Worm (Caenorhabditis elegans) whole organism, L1 larva: ENCODE measurements around the gene aqp-7.

Experiments used
- C16A3.4 ChIP-seq: fragments of 150-350 bp; optimal IDR thresholded peaks from 2 replicates; lab custom pipeline; 2014; ENCODE audit warnings: missing biosample characterization, missing genetic modification characterization
- F16B12.6 ChIP-seq: fragments of 150-350 bp; optimal IDR thresholded peaks from 2 replicates; lab custom pipeline; 2014; ENCODE audit warnings: missing biosample characterization, missing genetic modification characterization
- alr-1 ChIP-seq: fragments of 200-800 bp; sonication (Bioruptor generic); optimal IDR thresholded peaks from 2 replicates; lab custom pipeline; 2018; ENCODE audit warnings: borderline replicate concordance, mild to moderate bottlenecking, missing genetic modification characterization, missing compliant biosample characterization
- aly-2 ChIP-seq: fragments of 150-350 bp; optimal IDR thresholded peaks from 2 replicates; lab custom pipeline; 2014; ENCODE audit warnings: missing biosample characterization, missing genetic modification characterization
- ceh-8 ChIP-seq: fragments of 200-800 bp; sonication (Bioruptor generic); optimal IDR thresholded peaks from 2 replicates; lab custom pipeline; 2018; ENCODE audit warnings: mild to moderate bottlenecking, missing genetic modification characterization, moderate library complexity, missing compliant biosample characterization
- dpl-1 ChIP-seq, 3 experiments: fragments of 150-350 bp in 2 of 3; sonication (generic microtip) in 1 of 3; optimal IDR thresholded peaks; 2 replicates each; lab custom pipeline; 2014 to 2017; ENCODE audit warnings: missing biosample characterization in 3 of 3, missing genetic modification characterization in 3 of 3, missing genetic modification reagents in 3 of 3
- dsc-1 ChIP-seq: sonication (generic microtip); optimal IDR thresholded peaks from 2 replicates; lab custom pipeline; 2016; ENCODE audit warnings: mild to moderate bottlenecking, missing genetic modification characterization, missing compliant biosample characterization
- efl-1 ChIP-seq, 4 experiments: fragments of 150-350 bp; optimal IDR thresholded peaks in 3 of 4; peaks in 1 of 4; 1 replicate in 1 of 4; 2 replicates in 3 of 4; lab custom pipeline; 2014; ENCODE audit warnings: missing biosample characterization in 2 of 4, missing genetic modification characterization in 2 of 4, missing genetic modification reagents in 2 of 4
- efl-3 ChIP-seq: fragments of 200-800 bp; sonication (Bioruptor generic); optimal IDR thresholded peaks from 2 replicates; lab custom pipeline; 2018; ENCODE audit warnings: mild to moderate bottlenecking, missing genetic modification characterization, missing compliant biosample characterization
- egl-13 ChIP-seq: sonication (generic microtip); optimal IDR thresholded peaks from 2 replicates; lab custom pipeline; 2016; ENCODE audit warnings: missing genotype, missing genetic modification reagents, missing genetic modification characterization, missing compliant biosample characterization
- egl-27 ChIP-seq, 2 experiments: fragments of 150-350 bp in 1 of 2; sonication (generic microtip); optimal IDR thresholded peaks; 3 replicates each; lab custom pipeline; 2017 to 2018; ENCODE audit warnings: missing biosample characterization in 2 of 2, missing genetic modification characterization in 2 of 2, missing genetic modification reagents in 2 of 2
- elt-2 ChIP-seq: sonication (generic microtip); optimal IDR thresholded peaks from 2 replicates; lab custom pipeline; 2016; ENCODE audit warnings: missing genetic modification characterization, mild to moderate bottlenecking, inconsistent platforms, missing compliant biosample characterization, missing genetic modification reagents
- elt-3 ChIP-seq, 6 experiments: fragments of 150-350 bp in 1 of 6; sonication (generic microtip); optimal IDR thresholded peaks; 2 replicates each; lab custom pipeline; 2017 to 2018; ENCODE audit warnings: missing biosample characterization in 6 of 6, missing genetic modification characterization in 6 of 6, inconsistent platforms in 1 of 6
- ets-5 ChIP-seq: fragments of 200-800 bp; sonication (Bioruptor generic); IDR thresholded peaks from 2 replicates; pipeline ENCODE4 v1.3.6; 2022; ENCODE audit warnings: missing genetic modification characterization, missing compliant biosample characterization
- hlh-17 ChIP-seq: fragments of 200-800 bp; sonication (Bioruptor generic); optimal IDR thresholded peaks from 2 replicates; lab custom pipeline; 2018; ENCODE audit warnings: missing genetic modification characterization, mild to moderate bottlenecking, missing compliant biosample characterization, moderate library complexity, borderline replicate concordance
- isw-1 ChIP-seq: fragments of 200-800 bp; sonication (Bioruptor generic); IDR thresholded peaks from 2 replicates; pipeline ENCODE4 v1.3.6; 2022; ENCODE audit warnings: missing genetic modification characterization, missing compliant biosample characterization
- lin-13 ChIP-seq: fragments of 150-350 bp; optimal IDR thresholded peaks from 2 replicates; lab custom pipeline; 2014; ENCODE audit warnings: missing biosample characterization, missing genetic modification reagents, missing genetic modification characterization
- lin-14 ChIP-seq: fragments of 200-800 bp; sonication (Bioruptor generic); optimal IDR thresholded peaks from 2 replicates; lab custom pipeline; 2018; ENCODE audit warnings: mild to moderate bottlenecking, missing genetic modification characterization, moderate library complexity, missing compliant biosample characterization
- lin-15B ChIP-seq: fragments of 150-350 bp; sonication (generic microtip); optimal IDR thresholded peaks from 3 replicates; lab custom pipeline; 2014; ENCODE audit warnings: missing biosample characterization, missing genetic modification characterization
- lin-35 ChIP-seq, 2 experiments: fragments of 150-350 bp; optimal IDR thresholded peaks; 2 replicates each; lab custom pipeline; 2014; ENCODE audit warnings: missing biosample characterization in 2 of 2, missing genetic modification characterization in 2 of 2, missing genetic modification reagents in 2 of 2
- lir-3 ChIP-seq: sonication (generic microtip); optimal IDR thresholded peaks from 2 replicates; lab custom pipeline; 2016; ENCODE audit warnings: mild to moderate bottlenecking, missing genetic modification characterization, moderate library complexity, missing compliant biosample characterization; ENCODE audit not compliant: poor library complexity
- mdl-1 ChIP-seq, 2 experiments: fragments of 150-350 bp; optimal IDR thresholded peaks; 2 replicates each; lab custom pipeline; 2014 to 2017; ENCODE audit warnings: missing biosample characterization in 2 of 2, missing genetic modification characterization in 2 of 2, inconsistent platforms in 1 of 2
- mef-2 ChIP-seq: fragments of 150-350 bp; optimal IDR thresholded peaks from 2 replicates; lab custom pipeline; 2014; ENCODE audit warnings: missing biosample characterization, missing genetic modification characterization
- mep-1 ChIP-seq: fragments of 150-350 bp; optimal IDR thresholded peaks from 2 replicates; lab custom pipeline; 2014; ENCODE audit warnings: missing biosample characterization, missing genetic modification characterization
- nhr-12 ChIP-seq: sonication (generic microtip); optimal IDR thresholded peaks from 2 replicates; lab custom pipeline; 2017; ENCODE audit warnings: missing biosample characterization, missing genetic modification characterization
- nhr-19 ChIP-seq: fragments of 200-800 bp; sonication (Bioruptor generic); conservative IDR thresholded peaks from 2 replicates; pipeline ENCODE4 v1.3.6; 2022; ENCODE audit warnings: missing genetic modification characterization, missing compliant biosample characterization
- nhr-20 ChIP-seq: sonication (generic microtip); optimal IDR thresholded peaks from 2 replicates; lab custom pipeline; 2016; ENCODE audit warnings: mild to moderate bottlenecking, missing genetic modification characterization, missing compliant biosample characterization
- nhr-47 ChIP-seq: sonication (generic microtip); optimal IDR thresholded peaks from 2 replicates; lab custom pipeline; 2016; ENCODE audit warnings: mild to moderate bottlenecking, missing genetic modification characterization, moderate library complexity, missing compliant biosample characterization
- nhr-71 ChIP-seq: sonication (generic microtip); optimal IDR thresholded peaks from 2 replicates; lab custom pipeline; 2016; ENCODE audit warnings: mild to moderate bottlenecking, missing genetic modification characterization, moderate library complexity, missing compliant biosample characterization
- nhr-76 ChIP-seq: sonication (generic microtip); optimal IDR thresholded peaks from 2 replicates; lab custom pipeline; 2017; ENCODE audit warnings: missing biosample characterization, missing genetic modification characterization
- nhr-77 ChIP-seq: fragments of 150-350 bp; optimal IDR thresholded peaks from 2 replicates; lab custom pipeline; 2014; ENCODE audit warnings: missing biosample characterization, missing genetic modification characterization
- nhr-85 ChIP-seq: sonication (generic microtip); peaks from one replicate; lab custom pipeline; 2016; ENCODE audit warnings: missing genetic modification characterization, inconsistent platforms, missing compliant biosample characterization
- pqm-1 ChIP-seq: sonication (generic microtip); optimal IDR thresholded peaks from 3 replicates; lab custom pipeline; 2017; ENCODE audit warnings: missing biosample characterization, missing genetic modification characterization
- rnt-1 ChIP-seq: sonication (generic microtip); optimal IDR thresholded peaks from 2 replicates; lab custom pipeline; 2016; ENCODE audit warnings: mild to moderate bottlenecking, missing genetic modification characterization, moderate library complexity, missing compliant biosample characterization
- skn-1 ChIP-seq: fragments of 150-350 bp; optimal IDR thresholded peaks from 2 replicates; lab custom pipeline; 2014; ENCODE audit warnings: missing biosample characterization, missing genetic modification characterization
- snu-23 ChIP-seq: sonication (generic microtip); optimal IDR thresholded peaks from 2 replicates; lab custom pipeline; 2016; ENCODE audit warnings: missing genetic modification characterization, missing compliant biosample characterization
- sox-4 ChIP-seq: sonication (generic microtip); optimal IDR thresholded peaks from 2 replicates; lab custom pipeline; 2016; ENCODE audit warnings: missing genetic modification characterization, missing compliant biosample characterization
- swsn-7 ChIP-seq: sonication (generic microtip); optimal IDR thresholded peaks from 2 replicates; lab custom pipeline; 2016; ENCODE audit warnings: missing genetic modification characterization, missing compliant biosample characterization
- tlp-1 ChIP-seq: fragments of 150-350 bp; optimal IDR thresholded peaks from 2 replicates; lab custom pipeline; 2014; ENCODE audit warnings: missing biosample characterization, missing genetic modification characterization
- unc-30 ChIP-seq: sonication (generic microtip); optimal IDR thresholded peaks from 2 replicates; lab custom pipeline; 2017; ENCODE audit warnings: missing biosample characterization, missing genetic modification characterization
- unc-86 ChIP-seq: sonication (generic microtip); optimal IDR thresholded peaks from 2 replicates; lab custom pipeline; 2016; ENCODE audit warnings: missing genetic modification characterization, missing compliant biosample characterization
- vab-15 ChIP-seq: sonication (generic microtip); optimal IDR thresholded peaks from 2 replicates; lab custom pipeline; 2017; ENCODE audit warnings: missing genotype, mild to moderate bottlenecking, missing genetic modification characterization, missing compliant biosample characterization
- xbp-1 ChIP-seq: sonication (generic microtip); optimal IDR thresholded peaks from 2 replicates; lab custom pipeline; 2016; ENCODE audit warnings: missing genetic modification characterization, missing compliant biosample characterization
- zag-1 ChIP-seq: fragments of 150-350 bp; optimal IDR thresholded peaks from 2 replicates; lab custom pipeline; 2014; ENCODE audit warnings: missing biosample characterization, missing genetic modification characterization
- zip-4 ChIP-seq: fragments of 200-800 bp; sonication (Bioruptor generic); optimal IDR thresholded peaks from 2 replicates; lab custom pipeline; 2018; ENCODE audit warnings: mild to moderate bottlenecking, missing genetic modification characterization, moderate library complexity, missing compliant biosample characterization
- ztf-11 ChIP-seq, 2 experiments: sonication (generic microtip); optimal IDR thresholded peaks; 2 replicates each; lab custom pipeline; 2016 to 2017; ENCODE audit warnings: missing genetic modification characterization in 2 of 2, missing biosample characterization in 1 of 2, missing compliant biosample characterization in 1 of 2

The aqp-7 gene

DNA sequence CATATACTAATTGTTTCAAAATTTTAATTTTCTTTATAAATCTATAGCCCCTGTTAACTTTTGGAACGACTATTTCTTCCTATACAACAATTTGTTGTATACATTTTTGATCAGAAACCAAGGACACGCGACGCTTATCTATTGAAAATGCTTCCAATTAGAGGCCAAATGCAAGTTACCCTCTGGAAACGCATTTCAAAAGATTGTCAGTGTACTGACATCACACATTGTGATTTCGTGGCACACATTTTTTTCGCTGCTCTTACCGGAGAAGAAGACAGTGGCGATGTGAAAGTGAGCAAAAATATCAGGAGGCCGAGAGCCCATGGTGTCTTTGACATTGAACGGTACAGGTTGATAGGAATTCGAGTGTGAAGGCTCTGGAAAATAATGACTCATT lies 20.6 kb downstream of the aqp-7 start, which contains the start of gene cnnm-3:
Gene cnnm-3 (minus strand): TSS at position 382 of the 400 bp plus-strand sequence.
- TF ChIP-seq lin-13 (no peak), nhr-77 (tag; lab: Kevin White, UChicago) (no peak)

ce11 chrX:3047224-3047623 lies 22.4 kb downstream of the aqp-7 start:
- TF ChIP-seq elt-2, result no peak
- TF ChIP-seq skn-1 (tag; lab: Kevin White, UChicago), result no peak
- TF ChIP-seq nhr-85 (tag; lab: Kevin White, UChicago), result peak; percentile 31
- TF ChIP-seq zag-1 (tag; lab: Kevin White, UChicago), result no peak
- no peak for TF ChIP-seq tlp-1 (tag; lab: Kevin White, UChicago)
- TF ChIP-seq zip-4 (GFP tag; lab: Kevin White, UChicago), result no peak

DNA sequence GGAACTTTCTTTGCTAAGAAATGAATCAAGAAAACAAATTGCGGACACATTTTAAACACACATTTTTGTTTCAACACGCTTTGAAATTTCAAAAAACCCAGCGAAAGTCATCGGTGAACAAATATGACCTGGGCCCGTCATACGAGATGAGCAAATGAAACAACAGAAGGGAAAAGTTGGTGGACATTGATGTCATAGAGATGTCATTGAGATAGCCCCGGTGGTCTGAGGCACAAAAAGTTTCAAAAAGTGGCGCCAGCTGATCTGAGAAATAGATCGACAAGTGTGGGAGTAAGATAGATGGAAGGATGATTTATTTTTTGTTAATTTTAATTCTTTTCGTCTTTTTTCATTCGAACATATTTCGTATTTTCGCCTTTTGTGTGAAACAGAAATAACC lies 23.8 kb downstream of the aqp-7 start:
- peak; percentile 20 for TF ChIP-seq lin-14 (GFP tag; lab: Kevin White, UChicago)
- TF ChIP-seq rnt-1, result peak; percentile 68
- no peak for TF ChIP-seq elt-3 (tag; optimal IDR thresholded peaks at IDR 0.05; lab: Kevin White, UChicago)
- TF ChIP-seq efl-1 (optimal IDR thresholded peaks at IDR 0.05; lab: Kevin White, UChicago), result no peak
- TF ChIP-seq efl-1 (GFP tag; optimal IDR thresholded peaks at IDR 0.05 in 1 of 2; lab: Kevin White, UChicago), result peak in 1 of 2 experiments; percentile 60
- TF ChIP-seq, all 84 proteins: peak for 3

ce11 chrX:3049233-3049632 lies 24.4 kb downstream of the aqp-7 start:
- TF ChIP-seq lin-14 (GFP tag; lab: Kevin White, UChicago) (peak; percentile 86), sox-4 (no peak), unc-30 (tag; lab: Kevin White, UChicago) (no peak), lir-3 (tag; lab: Kevin White, UChicago) (no peak), nhr-19 (GFP tag; lab: Robert Waterston, UW) (peak; percentile 47), isw-1 (GFP tag; lab: Robert Waterston, UW) (no peak), nhr-76 (tag; lab: Kevin White, UChicago) (no peak), nhr-20 (tag; lab: Kevin White, UChicago) (peak; percentile 20), egl-27 (tag; optimal IDR thresholded peaks at IDR 0.05; lab: Kevin White, UChicago) (no peak), hlh-17 (no peak), ets-5 (no peak), mef-2 (tag; lab: Kevin White, UChicago) (no peak), nhr-71 (tag; lab: Kevin White, UChicago) (peak; percentile 72), ztf-11 (tag; optimal IDR thresholded peaks at IDR 0.05; lab: Kevin White, UChicago) (no peak), lin-35 (GFP tag; optimal IDR thresholded peaks at IDR 0.05; lab: Kevin White, UChicago) (no peak), efl-3 (GFP tag; lab: Kevin White, UChicago) (no peak), mdl-1 (tag; optimal IDR thresholded peaks at IDR 0.05; lab: Kevin White, UChicago) (peak in 1 of 2 experiments; percentile 35), aly-2 (no peak), F16B12.6 (tag; lab: Kevin White, UChicago) (no peak), vab-15 (tag; lab: Kevin White, UChicago) (no peak), dpl-1 (GFP tag; optimal IDR thresholded peaks at IDR 0.05; lab: Kevin White, UChicago) (peak in 1 of 3 experiments; percentile 6), lin-15B (tag; lab: Kevin White, UChicago) (no peak), xbp-1 (peak; percentile 28), swsn-7 (tag; lab: Kevin White, UChicago) (peak; percentile 64), pqm-1 (tag; lab: Kevin White, UChicago) (no peak), snu-23 (peak; percentile 51), nhr-12 (no peak), nhr-47 (tag; lab: Kevin White, UChicago) (peak; percentile 58), ceh-8 (GFP tag; lab: Kevin White, UChicago) (no peak), egl-13 (tag; lab: Kevin White, UChicago) (peak; percentile 34), mep-1 (tag; lab: Kevin White, UChicago) (peak; percentile 36), C16A3.4 (no peak), unc-86 (peak; percentile 41), skn-1 (tag; lab: Kevin White, UChicago) (peak; percentile 43), alr-1 (no peak), dsc-1 (tag; lab: Kevin White, UChicago) (peak; percentile 26)
